Fruit fly (Drosophila melanogaster) whole organism, pupa: ENCODE results near the gene CG32407.

ENCODE experiments used
- CG10348 ChIP-seq: fragments of 200-800 bp; sonication (Bioruptor generic); IDR thresholded peaks from 2 replicates; pipeline ENCODE4 v1.3.6; 2022; ENCODE audit warnings: missing biosample characterization, missing genetic modification characterization
- CG12605 ChIP-seq: fragments of 200-800 bp; sonication (Bioruptor generic); IDR thresholded peaks from 2 replicates; pipeline ENCODE4 v1.3.6; 2022; ENCODE audit warnings: missing biosample characterization, missing genetic modification characterization
- CG13204 ChIP-seq: fragments of 200-800 bp; sonication (Bioruptor generic); optimal IDR thresholded peaks from 2 replicates; lab custom pipeline; 2018; ENCODE audit warnings: missing biosample characterization, mild to moderate bottlenecking, missing genetic modification characterization, moderate library complexity
- CG14655 ChIP-seq: fragments of 200-800 bp; sonication (Bioruptor generic); optimal IDR thresholded peaks from 3 replicates; lab custom pipeline; 2017; ENCODE audit warnings: mild to moderate bottlenecking, missing biosample characterization, missing genetic modification reagents, missing genetic modification characterization
- CG15710 ChIP-seq: fragments of 200-800 bp; sonication (Bioruptor generic); optimal IDR thresholded peaks from 2 replicates; lab custom pipeline; 2018; ENCODE audit warnings: missing biosample characterization, mild to moderate bottlenecking, missing genetic modification characterization, moderate library complexity
- CG17806 ChIP-seq: fragments of 200-800 bp; sonication (Bioruptor generic); optimal IDR thresholded peaks from 2 replicates; lab custom pipeline; 2018; ENCODE audit warnings: missing biosample characterization, mild to moderate bottlenecking, missing genetic modification characterization, moderate library complexity
- CG32121 ChIP-seq: fragments of 200-800 bp; sonication (Bioruptor generic); IDR thresholded peaks from 2 replicates; pipeline ENCODE4 v1.3.6; 2022; ENCODE audit warnings: missing biosample characterization, missing genetic modification characterization
- CG34367 ChIP-seq: fragments of 200-800 bp; sonication (Bioruptor generic); optimal IDR thresholded peaks from 2 replicates; lab custom pipeline; 2018; ENCODE audit warnings: missing biosample characterization, mild to moderate bottlenecking, missing genetic modification characterization
- CG4496 ChIP-seq: fragments of 200-800 bp; sonication (Bioruptor generic); IDR thresholded peaks from 3 replicates; pipeline ENCODE4 v1.3.6; 2022; ENCODE audit warnings: missing biosample characterization, missing genetic modification characterization
- CG8159 ChIP-seq: fragments of 200-800 bp; sonication (Bioruptor generic); optimal IDR thresholded peaks from 3 replicates; lab custom pipeline; 2018; ENCODE audit warnings: missing biosample characterization, mild to moderate bottlenecking, missing genetic modification characterization, moderate library complexity
- CG8301 ChIP-seq: fragments of 200-800 bp; sonication (Bioruptor generic); optimal IDR thresholded peaks from 2 replicates; lab custom pipeline; 2018; ENCODE audit warnings: missing biosample characterization, mild to moderate bottlenecking, missing genetic modification characterization
- CG9948 ChIP-seq: fragments of 200-800 bp; sonication (Bioruptor generic); optimal IDR thresholded peaks from 2 replicates; lab custom pipeline; 2018; ENCODE audit warnings: missing biosample characterization, mild to moderate bottlenecking, missing genetic modification characterization, moderate library complexity
- D1 ChIP-seq: fragments of 200-800 bp; sonication (Bioruptor generic); optimal IDR thresholded peaks from 2 replicates; lab custom pipeline; 2018; ENCODE audit warnings: missing biosample characterization, mild to moderate bottlenecking, missing genetic modification characterization, moderate library complexity
- EcR ChIP-seq: fragments of 200-800 bp; sonication (Bioruptor generic); optimal IDR thresholded peaks from 3 replicates; lab custom pipeline; 2019; ENCODE audit warnings: missing biosample characterization, missing genetic modification characterization, mild to moderate bottlenecking, moderate library complexity, missing genetic modification reagents
- Ets98B ChIP-seq: fragments of 200-800 bp; sonication (Bioruptor generic); IDR thresholded peaks from 2 replicates; pipeline ENCODE4 v1.3.6; 2022; ENCODE audit warnings: missing biosample characterization, missing genetic modification characterization
- Pif1A ChIP-seq: fragments of 200-800 bp; sonication (Bioruptor generic); optimal IDR thresholded peaks from 3 replicates; lab custom pipeline; 2016; ENCODE audit warnings: missing biosample characterization, missing genetic modification characterization
- Pif1B ChIP-seq: fragments of 200-800 bp; sonication (Bioruptor generic); optimal IDR thresholded peaks from 3 replicates; lab custom pipeline; 2016; ENCODE audit warnings: missing biosample characterization, missing genetic modification characterization
- Snoo ChIP-seq: fragments of 200-800 bp; sonication (Bioruptor generic); optimal IDR thresholded peaks from 3 replicates; lab custom pipeline; 2017; ENCODE audit warnings: missing biosample characterization, mild to moderate bottlenecking, missing genetic modification characterization, inconsistent platforms
- fd96Ca ChIP-seq: fragments of 200-800 bp; sonication (Bioruptor generic); IDR thresholded peaks from 3 replicates; pipeline ENCODE4 v1.3.6; 2022; ENCODE audit warnings: missing biosample characterization, missing genetic modification characterization
- gl ChIP-seq: fragments of 200-800 bp; sonication (Bioruptor generic); optimal IDR thresholded peaks from 2 replicates; lab custom pipeline; 2018; ENCODE audit warnings: missing biosample characterization, mild to moderate bottlenecking, missing genetic modification characterization
- rn ChIP-seq: fragments of 200-800 bp; sonication (Bioruptor generic); IDR thresholded peaks from 2 replicates; pipeline ENCODE4 v1.3.6; 2022; ENCODE audit warnings: missing biosample characterization, missing genetic modification characterization

The CG32407 gene

dm6 chr3L:5884735-5885134 is 37.1 kb upstream of the CG32407 start:
- TF ChIP-seq CG8301 (no peak), CG12605 (GFP tag; lab: Robert Waterston, UW) (no peak), Pif1B (GFP tag; lab: Kevin White, UChicago) (no peak), CG10348 (GFP tag; lab: Robert Waterston, UW) (no peak), CG8159 (no peak), CG15710 (tag; lab: Kevin White, UChicago) (no peak), CG32121 (GFP tag; lab: Robert Waterston, UW) (no peak), fd96Ca (GFP tag; lab: Robert Waterston, UW) (no peak), Snoo (no peak), CG13204 (GFP tag; lab: Kevin White, UChicago) (no peak), CG4496 (no peak), Pif1A (GFP tag; lab: Kevin White, UChicago) (no peak), CG9948 (no peak), CG14655 (GFP tag; lab: Kevin White, UChicago) (no peak), rn (no peak)

DNA sequence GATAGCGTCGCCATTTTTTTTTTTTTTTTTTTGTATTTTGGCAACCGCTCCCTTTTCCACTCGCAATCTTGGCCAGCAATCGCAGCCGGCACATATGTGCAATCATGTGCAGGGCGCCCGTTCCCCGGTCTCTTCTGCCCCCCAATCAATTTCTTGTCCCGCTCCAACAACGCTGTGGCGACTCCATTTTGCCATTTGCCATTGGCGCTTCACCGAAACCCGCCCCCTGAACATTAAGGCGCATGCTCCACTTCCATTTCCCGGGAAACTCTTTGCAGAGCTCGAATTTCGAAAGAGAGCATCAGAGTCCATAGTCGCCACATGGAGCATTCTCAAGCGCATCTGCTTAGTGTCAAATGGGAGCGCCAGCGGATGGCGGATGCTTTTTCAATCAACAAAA is 30.7 kb upstream of the CG32407 start:
- TF ChIP-seq Pif1B (GFP tag; lab: Kevin White, UChicago) (no peak), gl (tag; lab: Kevin White, UChicago) (no peak), CG10348 (GFP tag; lab: Robert Waterston, UW) (no peak), CG12605 (GFP tag; lab: Robert Waterston, UW) (no peak)

- TF ChIP-seq CG34367 (tag; lab: Kevin White, UChicago) (no peak), Pif1A (GFP tag; lab: Kevin White, UChicago) (no peak), CG4496 (no peak), CG10348 (GFP tag; lab: Robert Waterston, UW) (no peak), CG13204 (GFP tag; lab: Kevin White, UChicago) (no peak), CG14655 (GFP tag; lab: Kevin White, UChicago) (no peak), CG9948 (no peak), Ets98B (GFP tag; lab: Robert Waterston, UW) (no peak), rn (no peak), fd96Ca (GFP tag; lab: Robert Waterston, UW) (no peak), CG12605 (GFP tag; lab: Robert Waterston, UW) (no peak), Snoo (no peak)
These were observed 30.0 kb upstream of the CG32407 start for dm6 chr3L:5891812-5892211.

- TF ChIP-seq Pif1A (GFP tag; lab: Kevin White, UChicago) (no peak), CG10348 (GFP tag; lab: Robert Waterston, UW) (no peak), D1 (tag; lab: Kevin White, UChicago) (no peak), CG8301 (no peak), CG13204 (GFP tag; lab: Kevin White, UChicago) (no peak), fd96Ca (GFP tag; lab: Robert Waterston, UW) (no peak), Pif1B (GFP tag; lab: Kevin White, UChicago) (no peak), CG34367 (tag; lab: Kevin White, UChicago) (no peak), CG17806 (tag; lab: Kevin White, UChicago) (no peak), CG8159 (no peak), rn (no peak), CG4496 (no peak), CG14655 (GFP tag; lab: Kevin White, UChicago) (no peak), Ets98B (GFP tag; lab: Robert Waterston, UW) (no peak), CG15710 (tag; lab: Kevin White, UChicago) (no peak), CG32121 (GFP tag; lab: Robert Waterston, UW) (no peak), CG9948 (no peak), CG12605 (GFP tag; lab: Robert Waterston, UW) (no peak), Snoo (no peak)
These were observed 28.8 kb upstream of the CG32407 start for dm6 chr3L:5893063-5893462.

DNA sequence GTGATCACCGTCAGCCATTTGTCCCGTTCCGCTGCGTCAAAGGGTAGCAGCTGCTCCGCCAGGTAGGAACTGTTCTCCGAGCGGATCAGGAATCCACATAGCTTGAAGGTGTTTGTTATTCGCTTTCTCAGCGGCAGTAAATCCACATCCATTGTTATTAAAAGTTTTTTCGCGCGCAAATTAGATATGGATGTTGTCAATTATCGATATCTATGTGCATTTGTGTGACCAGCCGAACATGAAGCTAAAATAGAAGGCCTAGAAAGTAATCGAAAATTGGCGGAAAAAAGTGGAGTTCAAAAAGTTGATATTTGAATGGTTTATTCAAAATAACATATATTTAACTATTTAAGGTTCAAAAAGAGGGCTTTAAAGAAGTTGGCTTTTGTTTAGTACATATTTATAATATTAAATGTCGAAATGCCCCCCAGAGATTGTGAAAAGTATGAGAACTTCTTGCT is 24.6 kb upstream of the CG32407 start, which contains the start of the genes PolE2 and CG5592:
PolE2 (minus strand) TSS at position 208 of the 461 bp plus-strand sequence.
CG5592 (plus strand) TSS at position 411 of the 461 bp plus-strand sequence.
- TF ChIP-seq Ets98B (GFP tag; lab: Robert Waterston, UW): no peak
- TF ChIP-seq EcR (GFP tag; lab: Kevin White, UChicago): no peak
- TF ChIP-seq CG13204 (GFP tag; lab: Kevin White, UChicago): no peak
- no peak for TF ChIP-seq CG34367 (tag; lab: Kevin White, UChicago)
- TF ChIP-seq CG4496: no peak
- TF ChIP-seq CG9948: no peak
- no peak for TF ChIP-seq Pif1A (GFP tag; lab: Kevin White, UChicago)
- no peak for TF ChIP-seq rn
- no peak for TF ChIP-seq fd96Ca (GFP tag; lab: Robert Waterston, UW)
- TF ChIP-seq, all 21 proteins: peak for 0

- TF ChIP-seq gl (tag; lab: Kevin White, UChicago): no peak
- no peak for TF ChIP-seq Snoo
These were observed 22.6 kb upstream of the CG32407 start, which contains the start of gene CG32409 for dm6 chr3L:5899305-5899704. TSS of gene CG32409 (plus strand) at chr3L:5899528.

DNA sequence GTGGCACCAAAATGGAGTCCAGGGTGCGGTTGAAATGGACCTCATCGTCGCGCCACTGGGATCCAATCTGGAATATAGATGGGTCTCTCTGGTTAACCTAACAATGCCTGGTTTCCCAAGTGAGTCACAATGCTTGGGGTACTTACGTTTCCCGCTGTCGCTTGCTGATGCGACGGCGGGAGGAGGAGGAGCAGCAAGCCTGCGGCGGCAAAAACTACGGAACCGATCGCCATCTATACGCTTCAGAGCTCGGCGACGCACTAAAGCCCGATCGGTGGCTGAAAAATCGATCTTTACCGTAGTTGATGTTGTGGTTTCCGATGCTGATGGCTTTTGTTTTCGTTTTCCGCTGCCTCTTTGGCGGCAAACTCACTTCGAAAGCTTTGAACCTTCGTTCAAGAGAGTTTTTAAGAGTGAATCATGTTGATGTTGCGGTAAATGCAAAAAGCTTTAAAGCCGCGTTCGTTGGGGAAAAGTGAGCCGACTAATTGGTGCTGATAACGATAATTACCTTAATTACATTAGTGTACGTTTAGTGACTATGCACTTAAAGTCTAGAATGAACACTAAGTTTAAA is 19.6 kb upstream of the CG32407 start, which contains the start of gene QC:
QC (minus strand) TSS at position 268 of the 577 bp plus-strand sequence.
- TF ChIP-seq CG4496 (0 out of 3 replicates have a peak, but pooled peaks have one; percentile 47), CG15710 (tag; lab: Kevin White, UChicago) (no peak)
